Worm (Caenorhabditis elegans) whole organism, midembryonic: ENCODE measurements around the gene cdkr-3.

ENCODE experiments used
- T22C8.4 ChIP-seq: fragments of 200-800 bp; sonication (Bioruptor generic); IDR thresholded peaks from 2 replicates; pipeline ENCODE4 v1.3.6; 2022; ENCODE audit warnings: missing genetic modification characterization, missing compliant biosample characterization
- cog-1 ChIP-seq: sonication (generic microtip); optimal IDR thresholded peaks from 2 replicates; lab custom pipeline; 2016; ENCODE audit warnings: missing genetic modification characterization, missing compliant biosample characterization
- flt-1 ChIP-seq: fragments of 200-800 bp; sonication (Bioruptor generic); IDR thresholded peaks from 2 replicates; pipeline ENCODE4 v1.3.6; 2022; ENCODE audit warnings: missing genetic modification characterization, missing compliant biosample characterization
- klf-2 ChIP-seq: fragments of 200-800 bp; sonication (Bioruptor generic); conservative IDR thresholded peaks from 2 replicates; pipeline ENCODE4 v1.3.6; 2022; ENCODE audit warnings: missing genetic modification reagents, missing genetic modification characterization, missing compliant biosample characterization
- med-1 ChIP-seq: sonication (generic microtip); optimal IDR thresholded peaks from 2 replicates; lab custom pipeline; 2017; ENCODE audit warnings: missing genetic modification characterization, mild to moderate bottlenecking, missing compliant biosample characterization, antibody characterized with exemption, missing genetic modification reagents; ENCODE audit not compliant: insufficient read depth
- ref-1 ChIP-seq: fragments of 200-800 bp; sonication (Bioruptor generic); conservative IDR thresholded peaks from 2 replicates; pipeline ENCODE4 v1.3.6; 2022; ENCODE audit warnings: missing genetic modification reagents, missing genetic modification characterization, missing compliant biosample characterization
- tab-1 ChIP-seq: fragments of 200-800 bp; sonication (Bioruptor generic); IDR thresholded peaks from 2 replicates; pipeline ENCODE4 v1.3.6; 2022; ENCODE audit warnings: missing genetic modification characterization, missing compliant biosample characterization
- ztf-23 ChIP-seq: fragments of 200-800 bp; sonication (Bioruptor generic); IDR thresholded peaks from 2 replicates; pipeline ENCODE4 v1.3.6; 2022; ENCODE audit warnings: missing genetic modification reagents, missing genetic modification characterization, missing compliant biosample characterization
- ztf-29 ChIP-seq: fragments of 200-800 bp; sonication (Bioruptor generic); IDR thresholded peaks from 2 replicates; pipeline ENCODE4 v1.3.6; 2022; ENCODE audit warnings: missing genetic modification reagents, missing genetic modification characterization, missing compliant biosample characterization

cdkr-3 gene

ce11 chrV:20310575-20310974, 40.7 kb downstream of the cdkr-3 start, which contains the start of gene ZC15.10:
TSS of gene ZC15.10 (plus strand) at chrV:20310736.
- TF ChIP-seq ztf-23 (GFP tag; lab: Robert Waterston, UW), result no peak
- no peak for TF ChIP-seq flt-1 (GFP tag; lab: Robert Waterston, UW)
- TF ChIP-seq med-1 (GFP tag; lab: Kevin White, UChicago), result no peak
- TF ChIP-seq ref-1 (GFP tag; lab: Robert Waterston, UW), result no peak
- TF ChIP-seq ztf-29 (GFP tag; lab: Robert Waterston, UW), result no peak

- TF ChIP-seq ztf-23 (GFP tag; lab: Robert Waterston, UW) (no peak), tab-1 (GFP tag; lab: Robert Waterston, UW) (no peak), ztf-29 (GFP tag; lab: Robert Waterston, UW) (no peak), flt-1 (GFP tag; lab: Robert Waterston, UW) (no peak), T22C8.4 (GFP tag; lab: Robert Waterston, UW) (no peak), klf-2 (GFP tag; lab: Robert Waterston, UW) (no peak), ref-1 (GFP tag; lab: Robert Waterston, UW) (no peak), cog-1 (tag; lab: Kevin White, UChicago) (no peak), med-1 (GFP tag; lab: Kevin White, UChicago) (no peak)
Measured at ce11 chrV:20311519-20311918, 41.6 kb downstream of the cdkr-3 start, which contains the start of gene clec-262. TSS of gene clec-262 (plus strand) at chrV:20311819.

DNA sequence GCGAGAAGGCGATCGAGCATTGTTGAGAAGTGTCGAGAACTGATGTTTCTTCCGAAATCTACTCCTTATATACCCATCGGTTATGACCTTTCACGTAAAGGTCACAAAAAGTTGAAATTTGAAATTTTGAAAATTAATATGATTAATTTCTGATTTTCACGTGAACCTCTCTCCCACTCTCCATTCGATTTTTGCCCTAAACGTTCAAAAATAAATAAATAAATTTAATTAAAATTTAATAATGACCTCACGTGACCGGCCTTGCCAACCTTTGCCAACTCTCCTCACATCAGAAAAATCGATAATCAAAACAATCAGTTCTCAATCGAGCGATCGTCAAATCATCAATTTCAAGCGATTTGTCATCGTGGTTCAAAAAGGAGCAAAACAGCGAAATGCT, 47.5 kb downstream of the cdkr-3 start, which contains the start of gene Y113G7C.1:
Gene Y113G7C.1, plus strand, starts transcription at position 301 of the 400 bp plus-strand sequence.
- TF ChIP-seq T22C8.4 (GFP tag; lab: Robert Waterston, UW) (peak; percentile 20; the same call in 1 of the 2 replicates), flt-1 (GFP tag; lab: Robert Waterston, UW) (no peak)
